1 fruit fly cellular context compared by ENCODE assay signal in the genomic region with DNA sequence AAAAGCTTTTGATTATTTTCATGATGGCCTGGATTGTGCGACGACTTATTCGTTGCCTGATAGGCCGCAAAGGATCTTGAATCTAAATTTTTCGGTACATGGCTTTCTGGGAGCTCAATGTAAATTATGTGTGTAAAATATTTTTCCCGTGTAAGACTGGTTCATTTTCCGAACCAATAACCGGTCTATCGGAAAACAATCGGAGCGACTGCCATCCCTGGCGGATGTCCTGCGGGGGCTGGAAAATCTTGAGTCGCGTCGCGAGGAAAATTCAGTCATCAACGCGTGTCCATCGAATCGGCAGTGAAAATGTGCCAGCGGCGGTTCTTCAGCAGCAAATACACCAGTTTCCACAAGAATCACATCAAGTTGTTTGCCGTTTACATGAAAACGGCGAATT.
A peak's percentile ranks its signal among the peaks of the same experiment; 100 is the strongest.
TF ChIP-seq lines count a peak whose summit lies in the region.

A gene (plus strand): TSS at position 243 of the 400 bp plus-strand sequence.
A gene (plus strand): TSS at position 243 of the 400 bp plus-strand sequence.

TF ChIP-seq in whole organism, embryonic, 481 proteins besides CTCF, POLR2A, EP300 and RAD21 (continued from another document):
- TF ChIP-seq Usf (GFP tag; optimal IDR thresholded peaks at IDR 0.05; lab: Kevin White, UChicago), result no peak
- TF ChIP-seq Scr (GFP tag; IDR thresholded peaks at IDR 0.05; lab: Robert Waterston, UW; ENCODE audit: partially characterized antibody), result peak; percentile 25; the same call in 1 of the 2 replicates
- TF ChIP-seq pan (optimal IDR thresholded peaks at IDR 0.05; lab: Kevin White, UChicago), result no peak
- peak in 1 of 2 experiments; percentile 15 for TF ChIP-seq pan (GFP tag; optimal IDR thresholded peaks at IDR 0.05 in 1 of 2, IDR thresholded peaks at IDR 0.05 in 1 of 2)
- TF ChIP-seq luna (GFP tag; optimal IDR thresholded peaks at IDR 0.05; lab: Kevin White, UChicago), result no peak
- TF ChIP-seq odd (GFP tag; optimal IDR thresholded peaks at IDR 0.05; lab: Kevin White, UChicago), result no peak
- TF ChIP-seq btn (GFP tag; optimal IDR thresholded peaks at IDR 0.05; lab: Kevin White, UChicago), result no peak
